Fruit fly (Drosophila melanogaster) whole organism, embryonic: ENCODE data around the gene CG7702.

Experiments used
- CG10543 ChIP-seq: fragments of 200-800 bp; sonication (Bioruptor generic); optimal IDR thresholded peaks from 3 replicates; lab custom pipeline; 2017; ENCODE audit warnings: missing biosample characterization, mild to moderate bottlenecking, missing genetic modification characterization, moderate library complexity
- CG12659 ChIP-seq: fragments of 200-800 bp; sonication (Bioruptor generic); optimal IDR thresholded peaks from 3 replicates; lab custom pipeline; 2017; ENCODE audit warnings: mild to moderate bottlenecking, missing biosample characterization, missing genetic modification reagents, missing genetic modification characterization
- CG18619 ChIP-seq: fragments of 200-800 bp; sonication (Bioruptor generic); optimal IDR thresholded peaks from 3 replicates; lab custom pipeline; 2017; ENCODE audit warnings: missing biosample characterization, mild to moderate bottlenecking, missing genetic modification characterization
- CG42726 ChIP-seq: fragments of 200-800 bp; sonication (Bioruptor generic); IDR thresholded peaks from 2 replicates; pipeline ENCODE4 v1.3.6; 2022; ENCODE audit warnings: missing biosample characterization, missing genetic modification characterization; ENCODE audit not compliant: partially characterized antibody
- CG4820 ChIP-seq: fragments of 200-800 bp; sonication (Bioruptor generic); optimal IDR thresholded peaks from 3 replicates; lab custom pipeline; 2016; ENCODE audit warnings: missing biosample characterization, missing genetic modification characterization
- CHES-1-like ChIP-seq: fragments of 200-800 bp; sonication (Bioruptor generic); optimal IDR thresholded peaks from 2 replicates; lab custom pipeline; 2016; ENCODE audit warnings: missing biosample characterization, missing genetic modification characterization
- Eip74EF ChIP-seq, 2 experiments: fragments of 200-800 bp in 1 of 2; fragments of >200 bp in 1 of 2; sonication (Bioruptor generic) in 1 of 2; optimal IDR thresholded peaks; 2 replicates each; lab custom pipeline; 2017 to 2019; ENCODE audit warnings: missing biosample characterization in 2 of 2, missing genetic modification characterization in 2 of 2, mild to moderate bottlenecking in 1 of 2, moderate library complexity in 1 of 2
- Sox102F ChIP-seq: fragments of 200-800 bp; sonication (Bioruptor generic); optimal IDR thresholded peaks from 2 replicates; lab custom pipeline; 2018; ENCODE audit warnings: missing biosample characterization, mild to moderate bottlenecking, missing genetic modification characterization, moderate library complexity
- az2 ChIP-seq: fragments of 200-800 bp; sonication (Bioruptor generic); optimal IDR thresholded peaks from 3 replicates; lab custom pipeline; 2016; ENCODE audit warnings: missing biosample characterization, missing genetic modification characterization
- chinmo ChIP-seq: fragments of 200-800 bp; sonication (Bioruptor generic); IDR thresholded peaks from 4 replicates; pipeline ENCODE4 v1.3.6; 2022; ENCODE audit warnings: missing biosample characterization, missing genetic modification characterization; ENCODE audit not compliant: partially characterized antibody
- dmrt99B ChIP-seq: fragments of 200-800 bp; sonication (Bioruptor generic); optimal IDR thresholded peaks from 2 replicates; lab custom pipeline; 2018; ENCODE audit warnings: missing biosample characterization, mild to moderate bottlenecking, missing genetic modification characterization, moderate library complexity
- ken ChIP-seq: fragments of 200-800 bp; sonication (Bioruptor generic); IDR thresholded peaks from 3 replicates; pipeline ENCODE4 v1.3.6; 2022; ENCODE audit warnings: missing biosample characterization, missing genetic modification characterization
- lola ChIP-seq, 3 experiments: fragments of >200 bp in 2 of 3; fragments of 200-800 bp in 1 of 3; sonication (Bioruptor generic) in 1 of 3; optimal IDR thresholded peaks; 2 replicates each; lab custom pipeline; 2017 to 2019; ENCODE audit warnings: missing biosample characterization in 3 of 3, missing genetic modification characterization in 3 of 3, mild to moderate bottlenecking in 1 of 3, moderate library complexity in 1 of 3
- sna ChIP-seq: fragments of 200-800 bp; sonication (Bioruptor generic); IDR thresholded peaks from 2 replicates; pipeline ENCODE4 v1.3.6; 2022; ENCODE audit warnings: missing biosample characterization, missing genetic modification characterization; ENCODE audit not compliant: partially characterized antibody

DNA sequence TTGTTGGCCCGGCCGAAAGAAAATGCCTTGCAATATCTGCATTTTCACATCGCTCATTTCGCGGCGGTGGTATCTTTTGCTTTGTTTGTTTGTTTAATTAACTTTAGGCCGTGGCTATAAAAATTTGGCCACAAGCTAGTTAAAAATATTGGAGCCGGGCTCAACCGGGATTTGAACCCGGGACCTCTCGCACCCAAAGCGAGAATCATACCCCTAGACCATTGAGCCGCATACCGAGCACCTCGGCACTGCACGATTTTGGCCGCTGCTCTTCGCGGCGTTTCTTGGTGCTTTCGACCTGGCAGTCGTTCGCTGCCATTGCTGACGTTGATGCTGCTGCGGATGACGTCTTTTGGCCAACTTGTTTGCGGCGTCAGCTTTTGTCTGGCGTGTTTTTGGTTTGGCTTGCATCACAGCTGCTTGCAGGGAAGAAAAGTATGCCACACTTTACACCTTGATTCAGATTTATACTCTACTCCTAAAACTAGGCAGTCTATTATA lies 40.8 kb upstream of the CG7702 start:
- TF ChIP-seq CG18619 (GFP tag; lab: Kevin White, UChicago) (no peak), dmrt99B (tag; lab: Kevin White, UChicago) (peak; percentile 11), Eip74EF (GFP tag; optimal IDR thresholded peaks at IDR 0.05; lab: Kevin White, UChicago) (no peak), chinmo (GFP tag; lab: Robert Waterston, UW) (peak; percentile 74; the same call in 2 of the 4 replicates), ken (no peak), Sox102F (GFP tag; lab: Kevin White, UChicago) (no peak), sna (peak; percentile 60; the same call in 1 of the 2 replicates), CG4820 (GFP tag; lab: Kevin White, UChicago) (no peak), CG12659 (GFP tag; lab: Kevin White, UChicago) (no peak), az2 (GFP tag; lab: Kevin White, UChicago) (no peak), lola (GFP tag; optimal IDR thresholded peaks at IDR 0.05; lab: Kevin White, UChicago) (no peak), CHES-1-like (GFP tag; lab: Kevin White, UChicago) (no peak), CG42726 (GFP tag; lab: Robert Waterston, UW) (0 out of 2 replicates have a peak, but pooled peaks have one; percentile 21), CG10543 (GFP tag; lab: Kevin White, UChicago) (no peak)
